Fruit fly (Drosophila melanogaster): ENCODE measurements around the gene lilli.

- TF ChIP-seq Sin3A (optimal IDR thresholded peaks at IDR 0.05), result no peak
- no peak for TF ChIP-seq h (optimal IDR thresholded peaks at IDR 0.05)
- no peak for TF ChIP-seq ttk (optimal IDR thresholded peaks at IDR 0.05)
- no peak for TF ChIP-seq psq (optimal IDR thresholded peaks at IDR 0.05)
Measured at dm6 chr2L:2839850-2840249, 45.9 kb upstream of the lilli start, which contains the start of gene CG2975.

All from Kc167 (cell line).